Fruit fly (Drosophila melanogaster) Kc167 (cell line): Measurements from ENCODE around the gene ImpE3.
"Not testable (repeated sequence)": the region's sequence is repeated elsewhere in the genome, so short reads cannot be mapped to it uniquely, and the experiment has no call there.

Experiments used
- Myc ChIP-seq: fragments of >200 bp; optimal IDR thresholded peaks from 2 replicates; lab custom pipeline; 2017; ENCODE audit warnings: missing external identifiers
- Sin3A ChIP-seq: fragments of >200 bp; optimal IDR thresholded peaks from 2 replicates; lab custom pipeline; 2018; ENCODE audit warnings: missing external identifiers
- h ChIP-seq: fragments of >200 bp; optimal IDR thresholded peaks from 3 replicates; lab custom pipeline; 2018; ENCODE audit warnings: missing external identifiers
- insv ChIP-seq: fragments of >200 bp; optimal IDR thresholded peaks from 3 replicates; lab custom pipeline; 2018; ENCODE audit warnings: missing external identifiers
- psq ChIP-seq: fragments of >200 bp; optimal IDR thresholded peaks from 2 replicates; lab custom pipeline; 2017; ENCODE audit warnings: missing external identifiers
- ttk ChIP-seq: sonication (Bioruptor generic); optimal IDR thresholded peaks from 2 replicates; lab custom pipeline; 2017; ENCODE audit warnings: missing external identifiers

Gene ImpE3

dm6 chr3R:8029496-8030013 lies at the start of gene ImpE3:
Gene ImpE3 (minus strand): TSS chr3R:8029546.
- TF ChIP-seq insv (lab: Kevin White, UChicago) (no peak), Sin3A (lab: Kevin White, UChicago) (no peak), psq (lab: Kevin White, UChicago) (no peak), Myc (no peak), h (lab: Kevin White, UChicago) (no peak), ttk (no peak)

DNA sequence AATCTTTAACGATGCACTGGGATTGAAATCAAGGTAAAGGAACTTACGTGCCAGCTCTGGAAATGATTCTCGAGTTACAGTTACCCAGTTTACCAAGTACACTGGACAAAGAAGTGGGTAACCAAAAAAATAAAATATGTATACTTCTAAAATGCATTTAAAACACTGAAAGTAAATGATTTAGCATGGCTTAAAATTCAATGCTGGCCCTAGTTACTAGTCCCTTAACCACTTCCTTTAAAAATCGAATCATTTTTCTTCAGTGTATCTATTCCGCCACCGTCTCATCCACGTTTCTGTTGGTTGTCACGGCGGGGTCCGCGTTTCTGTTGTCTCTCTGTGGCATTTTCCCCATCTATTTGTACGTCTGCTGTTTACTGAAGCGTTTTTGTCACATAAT lies 43.3 kb upstream of the ImpE3 start:
- TF ChIP-seq psq (lab: Kevin White, UChicago), result no peak
- TF ChIP-seq Sin3A (lab: Kevin White, UChicago), result no peak
- no peak for TF ChIP-seq ttk
- no peak for TF ChIP-seq insv (lab: Kevin White, UChicago)
- TF ChIP-seq h (lab: Kevin White, UChicago), result no peak
- TF ChIP-seq Myc, result no peak

DNA sequence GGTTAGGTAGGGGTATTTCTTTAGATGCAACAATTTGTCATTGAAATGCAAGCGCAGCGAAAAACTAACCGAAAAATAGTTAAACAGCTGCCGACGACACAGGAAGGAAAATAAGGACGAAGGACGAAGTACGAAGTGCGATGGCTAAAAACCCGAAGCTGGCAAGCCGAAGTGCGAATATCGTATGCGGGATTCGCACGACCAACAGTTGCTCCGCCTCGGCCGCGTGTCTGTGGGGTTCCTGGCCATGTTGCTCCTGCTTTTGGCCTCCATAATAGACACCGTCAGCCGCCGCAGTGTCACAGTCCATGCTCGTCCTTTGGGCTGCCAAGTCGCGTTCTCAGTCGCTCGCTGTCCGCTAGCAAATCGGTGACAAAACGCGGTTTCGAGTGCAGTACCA lies 29.6 kb upstream of the ImpE3 start, which contains the start of gene mAChR-B:
mAChR-B (plus strand) TSS at position 301 of the 400 bp plus-strand sequence.
- TF ChIP-seq psq (lab: Kevin White, UChicago) (no peak), Sin3A (lab: Kevin White, UChicago) (no peak), insv (lab: Kevin White, UChicago) (no peak), Myc (no peak), ttk (no peak), h (lab: Kevin White, UChicago) (no peak)

dm6 chr3R:8049373-8049772 lies 20.0 kb upstream of the ImpE3 start, which contains the start of gene CG43061:
Gene CG43061 (plus strand): TSS chr3R:8049673.
- not testable (repeated sequence) for TF ChIP-seq h (lab: Kevin White, UChicago); Myc; insv (lab: Kevin White, UChicago)

- TF ChIP-seq ttk; psq (lab: Kevin White, UChicago); Myc: not testable (repeated sequence)
Observed at dm6 chr3R:8048867-8049266, 19.5 kb upstream of the ImpE3 start, which contains the start of gene CG43618. Gene CG43618 (plus strand): TSS chr3R:8049167.

DNA sequence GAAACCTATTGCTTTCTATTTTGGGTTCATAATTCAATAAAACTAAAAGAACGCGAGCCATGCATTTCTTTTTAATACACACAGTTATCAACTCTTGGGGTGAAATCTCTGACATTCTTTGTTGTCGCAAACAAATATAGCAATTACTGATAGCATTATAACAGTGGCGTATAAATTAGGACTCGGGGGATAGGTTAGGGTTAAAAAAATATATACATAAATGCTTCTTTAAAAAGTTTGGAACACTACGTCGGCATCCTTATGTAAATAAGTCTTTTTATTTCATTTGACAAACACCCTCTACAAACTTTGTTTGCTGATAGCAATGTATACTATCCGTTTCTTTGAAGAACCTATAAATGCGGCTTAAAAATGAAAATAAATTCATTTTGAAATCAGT lies 11.5 kb upstream of the ImpE3 start, which contains the start of gene CG43060:
CG43060 (plus strand) TSS at position 382 of the 400 bp plus-strand sequence.
- TF ChIP-seq psq (lab: Kevin White, UChicago) (no peak), ttk (no peak), h (lab: Kevin White, UChicago) (no peak), insv (lab: Kevin White, UChicago) (no peak), Myc (no peak), Sin3A (lab: Kevin White, UChicago) (no peak)

DNA sequence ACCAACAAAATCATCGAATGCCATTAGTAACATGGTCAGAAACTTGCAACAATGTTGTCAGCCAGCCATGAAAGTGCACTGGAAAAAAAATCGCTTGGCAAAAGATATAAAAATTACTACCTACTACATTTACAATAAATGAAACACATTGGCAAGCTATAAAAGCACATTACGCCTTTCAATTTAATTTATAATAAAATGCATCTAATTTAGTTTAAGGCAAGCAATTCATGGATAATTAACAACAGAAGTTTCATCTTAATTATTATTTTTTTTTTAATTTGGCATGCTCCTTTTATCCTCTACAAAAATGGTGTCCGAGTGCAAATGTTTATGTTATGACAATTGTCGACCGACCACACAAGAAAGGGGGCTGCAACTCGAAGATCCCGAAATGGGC lies 9.6 kb upstream of the ImpE3 start:
- TF ChIP-seq Myc (no peak), psq (lab: Kevin White, UChicago) (no peak), h (lab: Kevin White, UChicago) (no peak), Sin3A (lab: Kevin White, UChicago) (no peak), ttk (no peak), insv (lab: Kevin White, UChicago) (no peak)

DNA sequence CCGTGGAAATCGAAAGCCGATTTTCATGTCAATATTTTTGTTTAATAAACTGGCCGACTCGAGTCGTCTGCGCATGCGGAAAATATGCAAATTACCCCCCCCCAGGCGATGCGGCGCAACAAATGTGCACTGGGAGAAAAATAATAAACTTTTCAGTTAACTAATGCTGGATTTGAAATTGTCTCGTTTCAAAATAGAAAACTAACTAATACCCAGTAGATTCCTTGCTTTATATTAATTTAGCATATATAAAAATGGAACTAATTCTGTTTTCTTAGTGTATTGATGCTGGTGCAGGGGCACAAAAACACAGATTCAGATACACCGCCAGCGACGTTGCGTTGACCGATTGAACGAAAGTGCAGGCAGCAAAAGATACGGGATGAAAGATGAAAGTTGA lies 8.6 kb upstream of the ImpE3 start:
- no peak for TF ChIP-seq ttk
- no peak for TF ChIP-seq insv (lab: Kevin White, UChicago)
- no peak for TF ChIP-seq psq (lab: Kevin White, UChicago)
- no peak for TF ChIP-seq h (lab: Kevin White, UChicago)
- TF ChIP-seq Sin3A (lab: Kevin White, UChicago), result no peak
- TF ChIP-seq Myc, result no peak

dm6 chr3R:8032923-8033478 lies 3.7 kb upstream of the ImpE3 start, which contains the start of the genes CG11035 and unc-45:
Gene CG11035 (minus strand): TSS chr3R:8033009.
Gene unc-45 (plus strand): TSS chr3R:8033301.
- no peak for TF ChIP-seq psq (lab: Kevin White, UChicago)
- TF ChIP-seq h (lab: Kevin White, UChicago), result no peak
- no peak for TF ChIP-seq ttk

- TF ChIP-seq psq (lab: Kevin White, UChicago), result no peak
- no peak for TF ChIP-seq Sin3A (lab: Kevin White, UChicago)
- TF ChIP-seq insv (lab: Kevin White, UChicago), result no peak
- no peak for TF ChIP-seq Myc
- TF ChIP-seq h (lab: Kevin White, UChicago), result no peak
- TF ChIP-seq ttk, result no peak
Observed at dm6 chr3R:8030151-8030899, 979 bp upstream of the ImpE3 start, which contains the start of the genes CG10903 and CG2747. Gene CG10903 (plus strand): TSS chr3R:8030411. Gene CG2747 (minus strand): TSS chr3R:8030790.

DNA sequence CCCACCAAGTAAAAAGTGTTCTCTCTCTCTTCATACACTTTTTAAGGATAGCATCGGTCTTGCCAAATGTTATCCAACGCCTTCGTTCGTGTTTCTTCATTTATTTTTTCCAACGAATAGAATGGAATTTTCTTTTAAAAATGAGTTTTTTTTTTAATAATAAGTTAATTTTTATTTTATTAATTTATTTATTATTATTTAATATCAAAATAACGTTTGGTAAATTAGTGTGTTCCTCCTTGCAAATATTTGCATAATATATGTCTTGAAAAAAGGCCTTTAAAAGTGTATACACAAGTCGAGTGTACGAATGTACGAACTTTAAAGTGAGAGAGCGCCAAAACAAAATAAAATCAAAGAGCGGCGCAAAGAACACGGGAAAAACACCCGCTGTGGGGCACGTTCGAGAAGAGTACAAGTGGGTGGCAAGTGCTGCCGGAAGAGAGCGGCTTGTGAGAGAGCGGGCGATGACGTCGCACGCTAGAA lies 2.1 kb downstream of the ImpE3 start:
- TF ChIP-seq Myc (no peak), h (lab: Kevin White, UChicago) (no peak), insv (lab: Kevin White, UChicago) (no peak), Sin3A (lab: Kevin White, UChicago) (no peak), ttk (no peak), psq (lab: Kevin White, UChicago) (no peak)

DNA sequence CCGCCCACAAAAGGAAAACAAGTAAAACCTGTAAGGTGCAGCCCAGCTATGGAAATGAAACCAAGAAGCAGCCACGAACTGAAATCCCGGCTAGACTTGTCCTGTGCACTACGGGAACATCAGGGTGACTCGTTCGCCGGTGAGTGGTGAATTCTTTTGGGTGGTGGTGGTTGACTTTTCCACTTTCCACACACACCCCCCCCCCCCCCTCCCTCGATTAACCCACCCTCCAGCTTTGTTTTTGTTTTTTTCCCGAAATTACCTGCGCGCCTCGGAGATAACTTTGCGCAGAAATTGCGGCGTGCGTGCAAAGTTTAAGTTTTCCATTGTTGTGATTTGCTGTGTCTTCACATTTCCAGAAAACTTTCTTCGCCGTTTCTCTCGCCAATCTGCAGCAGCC lies 2.8 kb downstream of the ImpE3 start:
- no peak for TF ChIP-seq insv (lab: Kevin White, UChicago)
- TF ChIP-seq psq (lab: Kevin White, UChicago), result no peak
